Fruit fly (Drosophila melanogaster): ENCODE data around the gene CG32713.
A peak's percentile ranks its signal among the peaks of the same experiment; 100 is the strongest.

dm6 chrX:8468962-8469459, 11.6 kb upstream of the CG32713 start, which contains the start of gene CG12116:
- TF ChIP-seq net (GFP tag; optimal IDR thresholded peaks at IDR 0.05) (no peak), vri (GFP tag; optimal IDR thresholded peaks at IDR 0.05) (no peak), OdsH (GFP tag; optimal IDR thresholded peaks at IDR 0.05) (no peak), Sox102F (GFP tag; optimal IDR thresholded peaks at IDR 0.05) (peak; percentile 18), achi (GFP tag; optimal IDR thresholded peaks at IDR 0.05) (no peak), dsx (GFP tag; optimal IDR thresholded peaks at IDR 0.05; ENCODE audit: poor library complexity, severe bottlenecking) (no peak), Blimp-1 (GFP tag; optimal IDR thresholded peaks at IDR 0.05) (no peak), CG31627 (GFP tag; optimal IDR thresholded peaks at IDR 0.05) (peak; percentile 7), Smox (GFP tag; optimal IDR thresholded peaks at IDR 0.05) (peak; percentile 18)
